Fruit fly (Drosophila melanogaster) whole organism, embryonic: ENCODE results near the gene SPoCk.

Source experiments
- Asciz ChIP-seq: fragments of 200-800 bp; sonication (Bioruptor generic); optimal IDR thresholded peaks from 2 replicates; lab custom pipeline; 2017; ENCODE audit warnings: missing biosample characterization, mild to moderate bottlenecking, missing genetic modification characterization, missing genetic modification reagents
- CG10147 ChIP-seq: fragments of 200-800 bp; sonication (Bioruptor generic); optimal IDR thresholded peaks from 2 replicates; lab custom pipeline; 2019; ENCODE audit warnings: missing biosample characterization, mild to moderate bottlenecking, missing genetic modification characterization, moderate library complexity
- CG10209 ChIP-seq: fragments of 200-800 bp; sonication (Bioruptor generic); optimal IDR thresholded peaks from 3 replicates; lab custom pipeline; 2017; ENCODE audit warnings: missing biosample characterization, mild to moderate bottlenecking, missing genetic modification characterization, missing genetic modification reagents
- CG11093 ChIP-seq: fragments of 200-800 bp; sonication (Bioruptor generic); IDR thresholded peaks from 3 replicates; pipeline ENCODE4 v1.3.6; 2022; ENCODE audit warnings: missing biosample characterization, missing genetic modification characterization
- CG11456 ChIP-seq: fragments of 200-800 bp; sonication (Bioruptor generic); IDR thresholded peaks from 3 replicates; pipeline ENCODE4 v1.3.6; 2022; ENCODE audit warnings: missing biosample characterization, missing genetic modification characterization
- CG12155 ChIP-seq: fragments of 200-800 bp; sonication (Bioruptor generic); optimal IDR thresholded peaks from 3 replicates; lab custom pipeline; 2016; ENCODE audit warnings: missing biosample characterization, missing genetic modification characterization
- CG17359 ChIP-seq: fragments of 200-800 bp; sonication (Bioruptor generic); optimal IDR thresholded peaks from 3 replicates; lab custom pipeline; 2018; ENCODE audit warnings: missing biosample characterization, mild to moderate bottlenecking, missing genetic modification characterization, moderate library complexity
- CG18476 ChIP-seq: fragments of 200-800 bp; sonication (Bioruptor generic); optimal IDR thresholded peaks from 2 replicates; lab custom pipeline; 2016; ENCODE audit warnings: missing biosample characterization, mild to moderate bottlenecking, missing genetic modification characterization
- CG18619 ChIP-seq: fragments of 200-800 bp; sonication (Bioruptor generic); optimal IDR thresholded peaks from 3 replicates; lab custom pipeline; 2017; ENCODE audit warnings: missing biosample characterization, mild to moderate bottlenecking, missing genetic modification characterization
- CG2199 ChIP-seq: fragments of 200-800 bp; sonication (Bioruptor generic); IDR thresholded peaks from 3 replicates; pipeline ENCODE4 v1.3.6; 2022; ENCODE audit warnings: missing biosample characterization, missing genetic modification characterization
- CG3163 ChIP-seq: fragments of 200-800 bp; sonication (Bioruptor generic); optimal IDR thresholded peaks from 3 replicates; lab custom pipeline; 2016; ENCODE audit warnings: missing biosample characterization, missing genetic modification characterization
- CG32532 ChIP-seq: fragments of 200-800 bp; sonication (Bioruptor generic); IDR thresholded peaks from 2 replicates; pipeline ENCODE4 v1.3.6; 2022; ENCODE audit warnings: missing biosample characterization, missing genetic modification characterization
- CG4328 ChIP-seq: fragments of 200-800 bp; sonication (Bioruptor generic); optimal IDR thresholded peaks from 3 replicates; lab custom pipeline; 2017; ENCODE audit warnings: missing biosample characterization, missing genetic modification reagents, missing genetic modification characterization
- CG7372 ChIP-seq: fragments of 200-800 bp; sonication (Bioruptor generic); IDR thresholded peaks from 2 replicates; pipeline ENCODE4 v1.3.6; 2022; ENCODE audit warnings: missing biosample characterization, missing genetic modification characterization
- CTCF ChIP-seq: fragments of 200-800 bp; sonication (Bioruptor generic); optimal IDR thresholded peaks from 2 replicates; lab custom pipeline; 2017; ENCODE audit warnings: missing biosample characterization, mild to moderate bottlenecking, missing genetic modification characterization, moderate library complexity
- Dp ChIP-seq: fragments of 200-800 bp; sonication (Bioruptor generic); optimal IDR thresholded peaks from 2 replicates; lab custom pipeline; 2018; ENCODE audit warnings: missing biosample characterization, mild to moderate bottlenecking, missing genetic modification characterization, moderate library complexity
- Eip74EF ChIP-seq, 2 experiments: fragments of 200-800 bp in 1 of 2; fragments of >200 bp in 1 of 2; sonication (Bioruptor generic) in 1 of 2; optimal IDR thresholded peaks; 2 replicates each; lab custom pipeline; 2017 to 2019; ENCODE audit warnings: missing biosample characterization in 2 of 2, missing genetic modification characterization in 2 of 2, mild to moderate bottlenecking in 1 of 2, moderate library complexity in 1 of 2
- Fer2 ChIP-seq: fragments of 200-800 bp; sonication (Bioruptor generic); optimal IDR thresholded peaks from 2 replicates; lab custom pipeline; 2018; ENCODE audit warnings: missing biosample characterization, mild to moderate bottlenecking, missing genetic modification characterization, moderate library complexity
- Max ChIP-seq: fragments of 200-800 bp; sonication (Bioruptor generic); optimal IDR thresholded peaks from 2 replicates; lab custom pipeline; 2016; ENCODE audit warnings: missing biosample characterization, mild to moderate bottlenecking, missing genetic modification characterization
- NC2α ChIP-seq: fragments of 200-800 bp; sonication (Bioruptor generic); optimal IDR thresholded peaks from 2 replicates; lab custom pipeline; 2016; ENCODE audit warnings: missing biosample characterization, missing genetic modification characterization
- Nf-YB ChIP-seq: fragments of 200-800 bp; sonication (Bioruptor generic); optimal IDR thresholded peaks from 3 replicates; lab custom pipeline; 2019; ENCODE audit warnings: missing biosample characterization, mild to moderate bottlenecking, missing genetic modification characterization, moderate library complexity
- Rfx ChIP-seq: fragments of 200-800 bp; sonication (Bioruptor generic); IDR thresholded peaks from 2 replicates; pipeline ENCODE4 v1.3.6; 2022; ENCODE audit warnings: missing biosample characterization, missing genetic modification characterization
- bab2 ChIP-seq: fragments of 200-800 bp; sonication (Bioruptor generic); optimal IDR thresholded peaks from 2 replicates; lab custom pipeline; 2016; ENCODE audit warnings: missing biosample characterization, missing genetic modification characterization
- br ChIP-seq: fragments of >200 bp; optimal IDR thresholded peaks from 2 replicates; lab custom pipeline; 2017
- chinmo ChIP-seq: fragments of 200-800 bp; sonication (Bioruptor generic); IDR thresholded peaks from 4 replicates; pipeline ENCODE4 v1.3.6; 2022; ENCODE audit warnings: missing biosample characterization, missing genetic modification characterization; ENCODE audit not compliant: partially characterized antibody
- chn ChIP-seq: fragments of 200-800 bp; sonication (Bioruptor generic); optimal IDR thresholded peaks from 2 replicates; lab custom pipeline; 2016; ENCODE audit warnings: missing biosample characterization, missing genetic modification characterization
- crc ChIP-seq: fragments of 200-800 bp; sonication (Bioruptor generic); optimal IDR thresholded peaks from 2 replicates; lab custom pipeline; 2016; ENCODE audit warnings: missing biosample characterization, missing genetic modification characterization
- ewg ChIP-seq: fragments of 200-800 bp; sonication (Bioruptor generic); optimal IDR thresholded peaks from 3 replicates; lab custom pipeline; 2017; ENCODE audit warnings: mild to moderate bottlenecking, missing biosample characterization, missing genetic modification reagents, missing genetic modification characterization
- fd3F ChIP-seq: fragments of 200-800 bp; sonication (Bioruptor generic); optimal IDR thresholded peaks from 2 replicates; lab custom pipeline; 2018; ENCODE audit warnings: missing biosample characterization, mild to moderate bottlenecking, missing genetic modification characterization, moderate library complexity
- grau ChIP-seq: fragments of 200-800 bp; optimal IDR thresholded peaks from 3 replicates; lab custom pipeline; 2019; ENCODE audit warnings: missing biosample characterization, mild to moderate bottlenecking, missing genetic modification characterization, moderate library complexity
- gro ChIP-seq: fragments of 200-800 bp; sonication (Bioruptor generic); optimal IDR thresholded peaks from 2 replicates; lab custom pipeline; 2016; ENCODE audit warnings: missing biosample characterization, missing genetic modification characterization
- insv ChIP-seq, 2 experiments: fragments of 200-800 bp; sonication (Bioruptor generic); optimal IDR thresholded peaks; 3 replicates each; lab custom pipeline; 2016 to 2018; ENCODE audit warnings: missing biosample characterization in 2 of 2, missing genetic modification characterization in 2 of 2
- kni ChIP-seq: fragments of 200-800 bp; sonication (Bioruptor generic); optimal IDR thresholded peaks from 3 replicates; lab custom pipeline; 2017; ENCODE audit warnings: mild to moderate bottlenecking, missing biosample characterization, missing genetic modification reagents, missing genetic modification characterization
- knrl ChIP-seq: fragments of 200-800 bp; sonication (Bioruptor generic); IDR thresholded peaks from 3 replicates; pipeline ENCODE4 v1.3.6; 2022; ENCODE audit warnings: missing biosample characterization, missing genetic modification characterization; ENCODE audit not compliant: partially characterized antibody
- lilli ChIP-seq: fragments of 200-800 bp; sonication (Bioruptor generic); optimal IDR thresholded peaks from 3 replicates; lab custom pipeline; 2016; ENCODE audit warnings: missing biosample characterization, missing genetic modification characterization
- lola ChIP-seq, 3 experiments: fragments of >200 bp in 2 of 3; fragments of 200-800 bp in 1 of 3; sonication (Bioruptor generic) in 1 of 3; optimal IDR thresholded peaks; 2 replicates each; lab custom pipeline; 2017 to 2019; ENCODE audit warnings: missing biosample characterization in 3 of 3, missing genetic modification characterization in 3 of 3, mild to moderate bottlenecking in 1 of 3, moderate library complexity in 1 of 3
- mam ChIP-seq: fragments of 200-800 bp; sonication (Bioruptor generic); optimal IDR thresholded peaks from 3 replicates; lab custom pipeline; 2016; ENCODE audit warnings: missing biosample characterization, missing genetic modification characterization
- oc ChIP-seq: fragments of 200-800 bp; sonication (Bioruptor generic); optimal IDR thresholded peaks from 2 replicates; lab custom pipeline; 2018; ENCODE audit warnings: missing biosample characterization, mild to moderate bottlenecking, missing genetic modification characterization, moderate library complexity
- pb ChIP-seq: fragments of 200-800 bp; sonication (Bioruptor generic); optimal IDR thresholded peaks from 3 replicates; lab custom pipeline; 2016; ENCODE audit warnings: missing biosample characterization, missing genetic modification characterization
- ro ChIP-seq: fragments of 200-800 bp; sonication (Bioruptor generic); IDR thresholded peaks from 2 replicates; pipeline ENCODE4 v1.3.6; 2022; ENCODE audit warnings: missing biosample characterization, missing genetic modification characterization
- scrt ChIP-seq: fragments of 200-800 bp; sonication (Bioruptor generic); optimal IDR thresholded peaks from 2 replicates; lab custom pipeline; 2018; ENCODE audit warnings: missing biosample characterization, mild to moderate bottlenecking, missing genetic modification characterization, moderate library complexity
- slou ChIP-seq: fragments of 200-800 bp; sonication (Bioruptor generic); optimal IDR thresholded peaks from 3 replicates; lab custom pipeline; 2016; ENCODE audit warnings: missing biosample characterization, missing genetic modification characterization
- sug ChIP-seq: fragments of 200-800 bp; optimal IDR thresholded peaks from 2 replicates; lab custom pipeline; 2019; ENCODE audit warnings: missing biosample characterization, mild to moderate bottlenecking, missing genetic modification characterization, moderate library complexity
- tio ChIP-seq: fragments of 200-800 bp; sonication (Bioruptor generic); optimal IDR thresholded peaks from 2 replicates; lab custom pipeline; 2017; ENCODE audit warnings: missing biosample characterization, missing genetic modification characterization, inconsistent platforms
- unc-4 ChIP-seq: fragments of 200-800 bp; sonication (Bioruptor generic); IDR thresholded peaks from 2 replicates; pipeline ENCODE4 v1.3.6; 2022; ENCODE audit warnings: missing biosample characterization, missing genetic modification characterization; ENCODE audit not compliant: partially characterized antibody
- unpg ChIP-seq: fragments of 200-800 bp; sonication (Bioruptor generic); optimal IDR thresholded peaks from 3 replicates; lab custom pipeline; 2018; ENCODE audit warnings: missing biosample characterization, mild to moderate bottlenecking, missing genetic modification characterization, moderate library complexity

Gene SPoCk

dm6 chr3L:22733607-22734006, 15.6 kb upstream of the SPoCk start (continued):
- TF ChIP-seq CG10147 (GFP tag; lab: Kevin White, UChicago): no peak
- no peak for TF ChIP-seq gro
- TF ChIP-seq Dp (GFP tag; lab: Kevin White, UChicago): peak; percentile 31
- no peak for TF ChIP-seq crc (GFP tag; lab: Kevin White, UChicago)
- no peak for TF ChIP-seq slou
- TF ChIP-seq grau (tag; lab: Kevin White, UChicago): no peak
- TF ChIP-seq CG7372 (GFP tag; lab: Robert Waterston, UW): no peak
- no peak for TF ChIP-seq CG4328 (GFP tag; lab: Kevin White, UChicago)
- TF ChIP-seq kni: no peak
- peak; percentile 64 for TF ChIP-seq CTCF
- TF ChIP-seq pb: no peak
- no peak for TF ChIP-seq CG18619 (GFP tag; lab: Kevin White, UChicago)
- TF ChIP-seq lilli (GFP tag; lab: Kevin White, UChicago): no peak
- no peak for TF ChIP-seq CG18476
- no peak for TF ChIP-seq br (lab: Kevin White, UChicago)
- TF ChIP-seq lola (GFP tag; optimal IDR thresholded peaks at IDR 0.05; lab: Kevin White, UChicago): no peak
- TF ChIP-seq ewg (GFP tag; lab: Kevin White, UChicago): no peak
- TF ChIP-seq Fer2: no peak
- no peak for TF ChIP-seq insv (GFP tag; optimal IDR thresholded peaks at IDR 0.05; lab: Kevin White, UChicago)
- no peak for TF ChIP-seq CG3163 (GFP tag; lab: Kevin White, UChicago)
- no peak for TF ChIP-seq Max (GFP tag; lab: Kevin White, UChicago)
- no peak for TF ChIP-seq chn (GFP tag; lab: Kevin White, UChicago)
- TF ChIP-seq CG11456 (GFP tag; lab: Robert Waterston, UW): no peak
- TF ChIP-seq chinmo (GFP tag; lab: Robert Waterston, UW): no peak
- TF ChIP-seq CG11093 (GFP tag; lab: Robert Waterston, UW): no peak
- TF ChIP-seq fd3F (GFP tag; lab: Kevin White, UChicago): no peak
- TF ChIP-seq CG32532: no peak
- TF ChIP-seq Asciz (GFP tag; lab: Kevin White, UChicago): no peak
- TF ChIP-seq NC2α (GFP tag; lab: Kevin White, UChicago): no peak
- TF ChIP-seq CG17359 (tag; lab: Kevin White, UChicago): no peak
- 0 out of 3 replicates have a peak, but pooled peaks have one; percentile 13 for TF ChIP-seq CG2199
- no peak for TF ChIP-seq oc (tag; lab: Kevin White, UChicago)
- no peak for TF ChIP-seq unpg (GFP tag; lab: Kevin White, UChicago)
- no peak for TF ChIP-seq bab2 (GFP tag; lab: Kevin White, UChicago)
- TF ChIP-seq Nf-YB: no peak
- no peak for TF ChIP-seq sug (tag; lab: Kevin White, UChicago)
- no peak for TF ChIP-seq scrt (GFP tag; lab: Kevin White, UChicago)
- no peak for TF ChIP-seq CG12155 (GFP tag; lab: Kevin White, UChicago)
- TF ChIP-seq ro: no peak
- TF ChIP-seq unc-4 (GFP tag; lab: Robert Waterston, UW): no peak
- no peak for TF ChIP-seq Rfx (GFP tag; lab: Robert Waterston, UW)
- no peak for TF ChIP-seq mam
- TF ChIP-seq knrl: peak; percentile 22; the same call in 1 of the 3 replicates
- no peak for TF ChIP-seq Eip74EF (GFP tag; optimal IDR thresholded peaks at IDR 0.05; lab: Kevin White, UChicago)
- no peak for TF ChIP-seq tio
- TF ChIP-seq CG10209 (GFP tag; lab: Kevin White, UChicago): no peak
